Worm (Caenorhabditis elegans) whole organism, L4 larva: Measurements from ENCODE around the gene madf-4.
A peak's percentile ranks its signal among the peaks of the same experiment; 100 is the strongest.

Experiments
- F37D6.2 ChIP-seq: sonication (generic microtip); optimal IDR thresholded peaks from 2 replicates; lab custom pipeline; 2016; ENCODE audit warnings: mild to moderate bottlenecking, missing genetic modification characterization, missing compliant biosample characterization
- F49E8.2 ChIP-seq: sonication (generic microtip); optimal IDR thresholded peaks from 2 replicates; lab custom pipeline; 2016; ENCODE audit warnings: missing compliant biosample characterization, mild to moderate bottlenecking, missing genetic modification characterization, borderline replicate concordance
- T20F7.1 ChIP-seq: fragments of 200-800 bp; sonication (Bioruptor generic); optimal IDR thresholded peaks from 2 replicates; lab custom pipeline; 2018; ENCODE audit warnings: mild to moderate bottlenecking, missing genetic modification characterization, missing compliant biosample characterization
- aha-1 ChIP-seq: fragments of 150-350 bp; peaks from one replicate; lab custom pipeline; 2014; ENCODE audit warnings: missing biosample characterization, missing genetic modification characterization
- arid-1 ChIP-seq: fragments of 200-800 bp; sonication (Bioruptor generic); conservative IDR thresholded peaks from 2 replicates; pipeline ENCODE4 v1.3.6; 2022; ENCODE audit warnings: missing genetic modification reagents, missing genetic modification characterization, missing compliant biosample characterization
- attf-4 ChIP-seq: sonication (generic microtip); optimal IDR thresholded peaks from 3 replicates; lab custom pipeline; 2017; ENCODE audit warnings: missing biosample characterization, missing genetic modification characterization
- ceh-32 ChIP-seq: sonication (generic microtip); optimal IDR thresholded peaks from 2 replicates; lab custom pipeline; 2016; ENCODE audit warnings: mild to moderate bottlenecking, missing genetic modification characterization, missing compliant biosample characterization; ENCODE audit not compliant: poor library complexity
- cey-2 ChIP-seq: sonication (generic microtip); optimal IDR thresholded peaks from 3 replicates; lab custom pipeline; 2017; ENCODE audit warnings: missing genetic modification characterization, mild to moderate bottlenecking, missing compliant biosample characterization, antibody characterized with exemption, borderline replicate concordance; ENCODE audit not compliant: insufficient read depth
- daf-16 ChIP-seq, 3 experiments: sonication (generic microtip); optimal IDR thresholded peaks; 2 replicates each; lab custom pipeline; 2016 to 2017; ENCODE audit warnings: missing genetic modification characterization in 3 of 3, missing genetic modification reagents in 3 of 3, mild to moderate bottlenecking in 2 of 3, missing compliant biosample characterization in 2 of 3, missing biosample characterization in 1 of 3, moderate library complexity in 1 of 3
- daf-19 ChIP-seq: fragments of 200-800 bp; sonication (Bioruptor generic); conservative IDR thresholded peaks from 2 replicates; pipeline ENCODE4 v1.3.6; 2022; ENCODE audit warnings: missing genetic modification characterization, missing compliant biosample characterization
- daf-8 ChIP-seq: fragments of 200-800 bp; sonication (Bioruptor generic); IDR thresholded peaks from 2 replicates; pipeline ENCODE4 v1.3.6; 2022; ENCODE audit warnings: missing genetic modification characterization, missing compliant biosample characterization
- dmd-6 ChIP-seq: fragments of 200-800 bp; sonication (Bioruptor generic); IDR thresholded peaks from 2 replicates; pipeline ENCODE4 v1.3.6; 2022; ENCODE audit warnings: missing genetic modification reagents, missing genetic modification characterization, missing compliant biosample characterization
- dmd-9 ChIP-seq: fragments of 200-800 bp; sonication (Bioruptor generic); IDR thresholded peaks from 2 replicates; pipeline ENCODE4 v1.3.6; 2022; ENCODE audit warnings: missing genetic modification reagents, missing genetic modification characterization, missing compliant biosample characterization
- duxl-1 ChIP-seq: sonication (generic microtip); optimal IDR thresholded peaks from 2 replicates; lab custom pipeline; 2016; ENCODE audit warnings: mild to moderate bottlenecking, missing genetic modification characterization, moderate library complexity, missing compliant biosample characterization; ENCODE audit not compliant: poor library complexity
- dve-1 ChIP-seq: sonication (generic microtip); optimal IDR thresholded peaks from 2 replicates; lab custom pipeline; 2017; ENCODE audit warnings: antibody characterized with exemption, mild to moderate bottlenecking, missing genetic modification characterization, missing compliant biosample characterization; ENCODE audit not compliant: insufficient read depth
- egl-27 ChIP-seq: sonication (generic microtip); optimal IDR thresholded peaks from 3 replicates; lab custom pipeline; 2017; ENCODE audit warnings: missing biosample characterization, missing genetic modification reagents, missing genetic modification characterization
- hlh-11 ChIP-seq: fragments of 200-800 bp; sonication (Bioruptor generic); optimal IDR thresholded peaks from 2 replicates; lab custom pipeline; 2018; ENCODE audit warnings: mild to moderate bottlenecking, missing genetic modification characterization, missing compliant biosample characterization
- hlh-30 ChIP-seq: sonication (generic microtip); optimal IDR thresholded peaks from 2 replicates; lab custom pipeline; 2017; ENCODE audit warnings: antibody characterized with exemption, mild to moderate bottlenecking, missing genetic modification characterization, missing compliant biosample characterization; ENCODE audit not compliant: insufficient read depth
- lin-1 ChIP-seq: fragments of 200-800 bp; sonication (Bioruptor generic); IDR thresholded peaks from 2 replicates; pipeline ENCODE4 v1.3.6; 2022; ENCODE audit warnings: missing genetic modification reagents, missing genetic modification characterization, missing compliant biosample characterization
- lin-15B ChIP-seq: fragments of 150-350 bp; sonication (generic microtip); optimal IDR thresholded peaks from 3 replicates; lab custom pipeline; 2014; ENCODE audit warnings: missing biosample characterization, missing genetic modification characterization
- lin-38 ChIP-seq: fragments of 200-800 bp; sonication (Bioruptor generic); IDR thresholded peaks from 2 replicates; pipeline ENCODE4 v1.3.6; 2022; ENCODE audit warnings: missing genetic modification reagents, missing genetic modification characterization, missing compliant biosample characterization
- mdl-1 ChIP-seq, 2 experiments: fragments of 150-350 bp in 1 of 2; sonication (generic microtip) in 1 of 2; optimal IDR thresholded peaks; 2 replicates each; lab custom pipeline; 2014 to 2017; ENCODE audit warnings: missing biosample characterization in 2 of 2, missing genetic modification characterization in 2 of 2
- mdt-29 ChIP-seq: fragments of 200-800 bp; sonication (Bioruptor generic); IDR thresholded peaks from 2 replicates; pipeline ENCODE4 v1.3.6; 2022; ENCODE audit warnings: missing genetic modification reagents, missing genetic modification characterization, missing compliant biosample characterization
- mes-2 ChIP-seq: sonication (generic microtip); optimal IDR thresholded peaks from 2 replicates; lab custom pipeline; 2016; ENCODE audit warnings: missing genotype, mild to moderate bottlenecking, missing genetic modification characterization, missing compliant biosample characterization; ENCODE audit not compliant: poor library complexity, severe bottlenecking
- nhr-25 ChIP-seq: sonication (generic microtip); optimal IDR thresholded peaks from 2 replicates; lab custom pipeline; 2017; ENCODE audit warnings: missing genetic modification characterization, mild to moderate bottlenecking, missing compliant biosample characterization, antibody characterized with exemption, moderate library complexity, borderline replicate concordance; ENCODE audit not compliant: insufficient read depth
- nhr-28 ChIP-seq: fragments of 150-350 bp; optimal IDR thresholded peaks from 2 replicates; lab custom pipeline; 2014; ENCODE audit warnings: missing biosample characterization, missing genetic modification characterization
- nhr-41 ChIP-seq: fragments of 200-800 bp; sonication (Bioruptor generic); IDR thresholded peaks from 2 replicates; pipeline ENCODE4 v1.3.6; 2022; ENCODE audit warnings: missing genetic modification reagents, missing genetic modification characterization, missing compliant biosample characterization
- nhr-48 ChIP-seq: sonication (generic microtip); optimal IDR thresholded peaks from 2 replicates; lab custom pipeline; 2016; ENCODE audit warnings: mild to moderate bottlenecking, missing genetic modification characterization, missing compliant biosample characterization
- nhr-6 ChIP-seq: fragments of 150-350 bp; optimal IDR thresholded peaks from 2 replicates; lab custom pipeline; 2014; ENCODE audit warnings: missing biosample characterization, missing genetic modification characterization
- nhr-77 ChIP-seq: fragments of 150-350 bp; optimal IDR thresholded peaks from 2 replicates; lab custom pipeline; 2014; ENCODE audit warnings: missing biosample characterization, missing genetic modification characterization
- pqm-1 ChIP-seq: sonication (generic microtip); optimal IDR thresholded peaks from 2 replicates; lab custom pipeline; 2017; ENCODE audit warnings: missing biosample characterization, missing genetic modification characterization
- snpc-4 ChIP-seq: fragments of 150-350 bp; optimal IDR thresholded peaks from 2 replicates; lab custom pipeline; 2014; ENCODE audit warnings: missing biosample characterization, missing genetic modification characterization
- tag-97 ChIP-seq: fragments of 200-800 bp; sonication (Bioruptor generic); IDR thresholded peaks from 2 replicates; pipeline ENCODE4 v1.3.6; 2022; ENCODE audit warnings: missing genetic modification characterization, missing compliant biosample characterization
- unc-130 ChIP-seq: sonication (generic microtip); optimal IDR thresholded peaks from 2 replicates; lab custom pipeline; 2016; ENCODE audit warnings: missing genetic modification reagents, missing genetic modification characterization, missing compliant biosample characterization
- unc-39 ChIP-seq: sonication (generic microtip); optimal IDR thresholded peaks from 2 replicates; lab custom pipeline; 2017; ENCODE audit warnings: missing biosample characterization, missing genetic modification characterization
- unc-62 ChIP-seq, 3 experiments: fragments of 150-350 bp in 1 of 3; sonication (generic microtip); optimal IDR thresholded peaks in 2 of 3; peaks in 1 of 3; 1 replicate in 1 of 3; 2 replicates in 2 of 3; lab custom pipeline; 2014 to 2017; ENCODE audit warnings: missing biosample characterization in 3 of 3, missing genetic modification characterization in 3 of 3, missing genetic modification reagents in 3 of 3, missing genotype in 1 of 3
- vab-7 ChIP-seq: fragments of 200-800 bp; sonication (Bioruptor generic); IDR thresholded peaks from 2 replicates; pipeline ENCODE4 v1.3.6; 2022; ENCODE audit warnings: missing genetic modification reagents, missing genetic modification characterization, missing compliant biosample characterization
- zfp-2 ChIP-seq: sonication (generic microtip); optimal IDR thresholded peaks from 2 replicates; lab custom pipeline; 2016; ENCODE audit warnings: mild to moderate bottlenecking, missing genetic modification characterization, missing compliant biosample characterization
- zfp-3 ChIP-seq: fragments of 200-800 bp; sonication (Bioruptor generic); conservative IDR thresholded peaks from 2 replicates; pipeline ENCODE4 v1.3.6; 2022; ENCODE audit warnings: missing genetic modification reagents, missing genetic modification characterization, missing compliant biosample characterization
- zip-11 ChIP-seq: fragments of 200-800 bp; sonication (Bioruptor generic); IDR thresholded peaks from 2 replicates; pipeline ENCODE4 v1.3.6; 2022; ENCODE audit warnings: missing genetic modification characterization, missing compliant biosample characterization
- ztf-7 ChIP-seq: fragments of 150-350 bp; optimal IDR thresholded peaks from 2 replicates; lab custom pipeline; 2014; ENCODE audit warnings: missing biosample characterization, missing genetic modification characterization

Gene madf-4

DNA sequence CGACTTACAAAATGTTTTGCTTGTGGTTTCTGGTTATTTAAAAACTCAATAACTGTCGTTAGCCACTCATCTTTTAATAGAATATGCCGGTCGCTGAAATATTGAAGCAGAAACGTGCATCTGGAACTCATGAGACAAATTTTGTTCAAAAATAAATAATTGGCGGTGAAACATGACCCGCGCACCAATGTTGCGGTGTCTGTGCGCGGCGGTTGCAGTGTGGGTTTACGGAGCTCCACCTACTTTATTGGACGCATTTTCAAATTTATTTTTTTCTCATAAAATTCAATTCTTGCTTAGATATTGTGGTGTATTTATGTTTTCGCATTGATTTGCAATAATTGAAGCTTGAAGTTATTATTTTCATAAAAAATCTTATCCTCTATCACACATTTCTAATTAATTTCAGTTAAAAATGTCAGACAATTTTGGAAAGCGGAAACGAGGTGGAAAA, 31.7 kb downstream of the madf-4 start, which contains the start of the genes rmh-2 and suds-3 (continued):
- TF ChIP-seq nhr-77 (tag; lab: Kevin White, UChicago) (peak; percentile 1), lin-38 (GFP tag; lab: Robert Waterston, UW) (no peak), mes-2 (tag; lab: Kevin White, UChicago) (no peak), F49E8.2 (tag; lab: Kevin White, UChicago) (no peak), zip-11 (no peak), nhr-48 (no peak), ceh-32 (tag; lab: Kevin White, UChicago) (no peak), dmd-9 (no peak), daf-16 (GFP tag; optimal IDR thresholded peaks at IDR 0.05; lab: Kevin White, UChicago) (no peak), daf-16 (tag; optimal IDR thresholded peaks at IDR 0.05; lab: Kevin White, UChicago) (no peak), attf-4 (no peak), unc-130 (GFP tag; lab: Kevin White, UChicago) (no peak), egl-27 (no peak), ztf-7 (tag; lab: Kevin White, UChicago) (no peak), zfp-3 (GFP tag; lab: Robert Waterston, UW) (no peak)
- TF ChIP-seq, all 104 proteins: peak for 6

DNA sequence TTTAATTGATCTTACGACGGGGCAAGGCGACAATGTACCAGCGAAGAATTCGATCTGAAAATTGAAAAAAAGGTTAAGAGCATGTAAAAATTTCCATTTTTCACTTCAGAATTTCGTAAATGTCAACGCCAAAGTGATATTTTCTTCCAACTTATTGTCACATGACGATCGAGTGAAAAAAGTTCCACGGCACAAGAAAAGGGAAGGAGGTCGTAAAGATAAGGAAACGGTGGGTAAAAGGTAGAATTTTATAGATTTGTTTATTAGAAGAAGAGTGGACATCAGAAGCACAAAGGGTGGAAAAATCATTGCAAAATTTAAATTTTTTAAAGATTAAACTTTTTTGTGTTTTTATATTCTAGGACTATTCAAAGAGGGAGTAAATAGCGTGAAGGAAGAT, 34.3 kb downstream of the madf-4 start:
- TF ChIP-seq nhr-77 (tag; lab: Kevin White, UChicago) (peak; percentile 48), unc-39 (no peak), aha-1 (tag; lab: Kevin White, UChicago) (no peak), nhr-28 (tag; lab: Kevin White, UChicago) (peak; percentile 30), hlh-30 (peak; percentile 39), lin-1 (GFP tag; lab: Robert Waterston, UW) (no peak), pqm-1 (tag; lab: Kevin White, UChicago) (peak; percentile 16), daf-16 (GFP tag; optimal IDR thresholded peaks at IDR 0.05; lab: Kevin White, UChicago) (no peak), daf-16 (tag; optimal IDR thresholded peaks at IDR 0.05; lab: Kevin White, UChicago) (peak; percentile 90), dve-1 (tag; lab: Kevin White, UChicago) (peak; percentile 69)

DNA sequence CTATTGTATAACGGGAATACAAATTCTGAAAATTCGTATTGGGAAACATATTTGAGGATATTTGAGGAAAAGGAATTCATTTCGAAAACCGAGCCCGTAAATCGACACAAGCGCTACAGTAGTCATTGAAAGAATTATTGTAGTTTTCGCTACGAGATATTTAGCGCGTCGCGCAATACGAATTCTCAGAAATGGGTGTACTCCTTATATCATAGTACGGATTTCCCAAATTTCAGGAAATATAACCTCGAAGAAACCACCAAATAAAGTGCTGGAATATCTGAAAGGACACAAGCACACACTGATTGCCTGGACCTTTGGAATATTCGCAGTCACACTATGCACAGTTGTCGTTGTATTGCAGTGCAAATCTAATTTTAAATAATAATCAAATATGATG, 34.9 kb downstream of the madf-4 start:
- peak in 1 of 2 experiments; percentile 25 for TF ChIP-seq unc-62 (GFP tag; optimal IDR thresholded peaks at IDR 0.05 in 1 of 2; lab: Kevin White, UChicago)
- no peak for TF ChIP-seq unc-62 (tag; optimal IDR thresholded peaks at IDR 0.05; lab: Kevin White, UChicago)
- TF ChIP-seq mdl-1 (tag; optimal IDR thresholded peaks at IDR 0.05; lab: Kevin White, UChicago), result no peak
- TF ChIP-seq, all 104 proteins: peak for 1

DNA sequence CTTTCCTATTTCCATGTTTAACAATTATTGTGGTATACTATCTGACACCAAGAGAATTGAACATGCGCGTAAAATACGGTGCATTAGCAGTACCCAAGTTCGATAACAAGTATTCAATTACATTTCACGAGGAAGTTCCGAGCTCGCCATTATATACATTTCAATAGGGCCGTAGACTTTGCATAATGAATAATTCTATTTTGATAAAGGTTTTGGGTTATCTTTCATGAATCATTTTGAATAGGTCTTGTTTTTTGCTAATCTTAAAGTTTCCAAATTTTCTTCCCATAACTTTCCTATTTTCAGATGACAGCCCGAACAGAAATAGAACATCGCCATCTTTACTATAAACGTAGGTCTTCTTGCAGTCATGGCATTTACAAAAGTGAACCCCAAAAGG, 36.1 kb downstream of the madf-4 start, which contains the start of gene C50H2.13:
C50H2.13 (plus strand) TSS at position 301 of the 400 bp plus-strand sequence.
- TF ChIP-seq aha-1 (tag; lab: Kevin White, UChicago), result peak; percentile 46
- TF ChIP-seq snpc-4 (tag; lab: Kevin White, UChicago), result no peak
- no peak for TF ChIP-seq daf-19 (GFP tag; lab: Robert Waterston, UW)
- TF ChIP-seq, all 104 proteins: peak for 1

DNA sequence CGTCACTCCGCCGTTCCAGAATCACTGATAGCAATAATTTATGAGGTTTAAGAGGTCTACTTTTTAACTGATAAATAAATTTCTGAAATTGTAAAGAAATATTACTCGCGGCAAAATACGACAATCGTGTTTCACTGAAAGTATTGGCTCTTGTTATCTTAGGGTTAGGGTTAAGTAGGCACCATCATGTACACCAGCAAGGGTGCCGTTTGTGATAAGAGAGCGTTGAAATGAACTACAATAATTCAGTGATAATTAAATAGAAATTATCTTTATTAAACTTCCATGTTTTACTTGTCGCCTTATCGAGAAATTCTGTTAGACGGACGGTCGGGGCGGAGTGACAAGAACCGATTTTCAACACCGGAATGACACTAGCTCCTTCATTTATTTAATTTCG, 36.6 kb downstream of the madf-4 start:
- TF ChIP-seq F49E8.2 (tag; lab: Kevin White, UChicago) (no peak), tag-97 (GFP tag; lab: Robert Waterston, UW) (no peak), hlh-30 (no peak), pqm-1 (tag; lab: Kevin White, UChicago) (peak; percentile 97), lin-38 (GFP tag; lab: Robert Waterston, UW) (no peak), daf-8 (no peak), lin-15B (tag; lab: Kevin White, UChicago) (no peak), lin-1 (GFP tag; lab: Robert Waterston, UW) (no peak), arid-1 (no peak), zfp-2 (tag; lab: Kevin White, UChicago) (no peak), F37D6.2 (no peak), nhr-25 (tag; lab: Kevin White, UChicago) (no peak), cey-2 (peak; percentile 35), dmd-6 (GFP tag; lab: Robert Waterston, UW) (peak; percentile 61), vab-7 (GFP tag; lab: Robert Waterston, UW) (no peak), duxl-1 (tag; lab: Kevin White, UChicago) (no peak), nhr-6 (no peak), nhr-41 (GFP tag; lab: Robert Waterston, UW) (peak; percentile 23; the same call in 1 of the 2 replicates), mdt-29 (GFP tag; lab: Robert Waterston, UW) (no peak), hlh-11 (tag; lab: Kevin White, UChicago) (peak; percentile 74), T20F7.1 (GFP tag; lab: Kevin White, UChicago) (no peak)
